Worm (Caenorhabditis elegans) whole organism, young adult: ENCODE results near the gene T06A1.5.

ENCODE experiments used
- C06A6.2 ChIP-seq: fragments of 200-800 bp; sonication (Bioruptor generic); conservative IDR thresholded peaks from 2 replicates; pipeline ENCODE4 v1.3.6; 2022; ENCODE audit warnings: missing genetic modification characterization, missing compliant biosample characterization
- C17E4.6 ChIP-seq: fragments of 200-800 bp; sonication (Bioruptor generic); IDR thresholded peaks from 2 replicates; pipeline ENCODE4 v1.3.6; 2022; ENCODE audit warnings: missing genetic modification reagents, missing genetic modification characterization, missing compliant biosample characterization
- ama-1 ChIP-seq, 3 experiments: fragments of 150-350 bp in 1 of 3; sonication (generic microtip) in 2 of 3; optimal IDR thresholded peaks; 2 replicates each; lab custom pipeline; 2014 to 2018; ENCODE audit warnings: missing biosample characterization in 2 of 3, missing genetic modification characterization in 2 of 3, missing genetic modification reagents in 2 of 3
- ccch-3 ChIP-seq: fragments of 200-800 bp; sonication (Bioruptor generic); optimal IDR thresholded peaks from 2 replicates; lab custom pipeline; 2018; ENCODE audit warnings: mild to moderate bottlenecking, missing genetic modification characterization, missing compliant biosample characterization
- ceh-91 ChIP-seq: fragments of 200-800 bp; sonication (Bioruptor generic); IDR thresholded peaks from 2 replicates; pipeline ENCODE4 v1.3.6; 2022; ENCODE audit warnings: missing genetic modification reagents, missing genetic modification characterization, missing compliant biosample characterization
- dpl-1 ChIP-seq: fragments of 150-350 bp; optimal IDR thresholded peaks from 2 replicates; lab custom pipeline; 2014; ENCODE audit warnings: missing biosample characterization, missing genetic modification reagents, missing genetic modification characterization
- ets-4 ChIP-seq: fragments of 200-800 bp; sonication (Bioruptor generic); optimal IDR thresholded peaks from 2 replicates; lab custom pipeline; 2018; ENCODE audit warnings: mild to moderate bottlenecking, missing genetic modification characterization, missing compliant biosample characterization
- hlh-12 ChIP-seq: sonication (generic microtip); optimal IDR thresholded peaks from 2 replicates; lab custom pipeline; 2016; ENCODE audit warnings: missing genetic modification characterization, missing compliant biosample characterization
- lsl-1 ChIP-seq: fragments of 200-800 bp; sonication (Bioruptor generic); optimal IDR thresholded peaks from 2 replicates; lab custom pipeline; 2018; ENCODE audit warnings: mild to moderate bottlenecking, missing genetic modification characterization, moderate library complexity, missing compliant biosample characterization
- snpc-4 ChIP-seq, 5 experiments: fragments of 150-350 bp in 1 of 5; sonication (generic microtip) in 4 of 5; optimal IDR thresholded peaks; 2 replicates each; lab custom pipeline; 2014 to 2018; ENCODE audit warnings: missing genetic modification characterization in 5 of 5, missing biosample characterization in 3 of 5, antibody characterized with exemption in 2 of 5, mild to moderate bottlenecking in 2 of 5, missing compliant biosample characterization in 2 of 5, missing genotype in 2 of 5, moderate library complexity in 2 of 5, missing genetic modification reagents in 1 of 5
- unc-130 ChIP-seq: sonication (generic microtip); optimal IDR thresholded peaks from 2 replicates; lab custom pipeline; 2016; ENCODE audit warnings: missing genetic modification reagents, missing genetic modification characterization, missing compliant biosample characterization

ce11 chrV:1955246-1955645 is 28.2 kb downstream of the T06A1.5 start:
- no peak for TF ChIP-seq snpc-4 (GFP tag; optimal IDR thresholded peaks at IDR 0.05; lab: Kevin White, UChicago)
- TF ChIP-seq snpc-4 (tag; optimal IDR thresholded peaks at IDR 0.05; lab: Kevin White, UChicago), result no peak
- TF ChIP-seq unc-130 (GFP tag; lab: Kevin White, UChicago), result no peak
- TF ChIP-seq lsl-1, result no peak
- TF ChIP-seq ccch-3 (GFP tag; lab: Kevin White, UChicago), result no peak
- no peak for TF ChIP-seq hlh-12
- TF ChIP-seq C17E4.6, result no peak
- TF ChIP-seq ceh-91 (GFP tag; lab: Robert Waterston, UW), result no peak
- no peak for TF ChIP-seq ets-4 (GFP tag; lab: Kevin White, UChicago)
- TF ChIP-seq dpl-1 (GFP tag; lab: Kevin White, UChicago), result no peak
- no peak for TF ChIP-seq ama-1 (optimal IDR thresholded peaks at IDR 0.05; lab: Kevin White, UChicago)
- TF ChIP-seq ama-1 (GFP tag; optimal IDR thresholded peaks at IDR 0.05; lab: Kevin White, UChicago), result no peak
- no peak for TF ChIP-seq C06A6.2 (GFP tag; lab: Robert Waterston, UW)
